Worm (Caenorhabditis elegans): ENCODE measurements around the gene cki-2.

DNA sequence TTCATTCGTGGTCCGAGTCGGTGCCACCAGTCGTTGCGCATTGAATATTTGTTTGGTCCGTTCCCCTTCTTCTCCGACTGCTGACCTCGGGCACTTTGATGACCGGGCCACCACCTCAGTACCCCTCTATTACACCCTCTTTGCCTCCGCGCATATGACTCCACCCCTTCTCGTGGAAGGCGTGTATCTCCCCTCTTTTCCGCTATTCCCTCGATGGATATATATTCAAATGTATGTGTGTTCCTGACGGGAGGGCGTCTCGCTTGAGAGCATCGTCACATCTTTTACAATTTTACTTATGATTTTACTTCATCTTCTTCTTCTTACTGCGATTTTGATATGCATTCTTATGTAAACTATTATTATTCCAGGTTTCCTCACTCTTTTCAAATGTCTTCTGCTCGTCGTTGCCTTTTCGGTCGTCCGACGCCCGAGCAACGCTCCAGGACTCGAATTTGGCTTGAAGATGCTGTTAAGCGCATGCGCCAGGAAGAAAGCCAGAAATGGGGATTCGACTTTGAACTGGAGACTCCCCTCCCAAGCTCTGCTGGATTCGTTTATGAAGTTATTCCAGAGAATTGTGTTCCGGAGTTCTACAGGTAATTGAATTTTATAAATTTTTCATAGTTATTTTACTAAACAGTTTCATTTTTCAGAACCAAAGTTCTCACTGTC, 5.3 kb upstream of the cki-2 start, which contains the start of gene cki-1:
- TF ChIP-seq fos-1 (tag; optimal IDR thresholded peaks at IDR 0.05) (no peak), C34F6.9 (tag; optimal IDR thresholded peaks at IDR 0.05) (no peak), unc-39 (tag; optimal IDR thresholded peaks at IDR 0.05) (no peak), lin-39 (tag; optimal IDR thresholded peaks at IDR 0.05) (no peak), ceh-82 (tag; optimal IDR thresholded peaks at IDR 0.05) (no peak), mab-5 (tag; optimal IDR thresholded peaks at IDR 0.05) (no peak), unc-62 (GFP tag; optimal IDR thresholded peaks at IDR 0.05) (no peak)
